Fruit fly (Drosophila melanogaster) whole organism, embryonic: ENCODE measurements around the gene CG33986.
A peak's percentile ranks its signal among the peaks of the same experiment; 100 is the strongest.

Experiments
- Antp ChIP-seq: fragments of 200-800 bp; sonication (Bioruptor generic); optimal IDR thresholded peaks from 3 replicates; lab custom pipeline; 2016; ENCODE audit warnings: missing biosample characterization, missing genetic modification characterization
- Atf6 ChIP-seq: fragments of 200-800 bp; sonication (Bioruptor generic); IDR thresholded peaks from 2 replicates; pipeline ENCODE4 v1.3.6; 2022; ENCODE audit warnings: missing biosample characterization, missing genetic modification characterization
- Bgb ChIP-seq: fragments of 200-800 bp; sonication (Bioruptor generic); IDR thresholded peaks from 2 replicates; pipeline ENCODE4 v1.3.6; 2022; ENCODE audit warnings: missing biosample characterization, missing genetic modification characterization; ENCODE audit not compliant: partially characterized antibody
- C15 ChIP-seq: fragments of 200-800 bp; sonication (Bioruptor generic); IDR thresholded peaks from 3 replicates; pipeline ENCODE4 v1.3.6; 2022; ENCODE audit warnings: missing biosample characterization, missing genetic modification characterization
- CG10654 ChIP-seq: fragments of 200-800 bp; sonication (Bioruptor generic); optimal IDR thresholded peaks from 2 replicates; lab custom pipeline; 2016; ENCODE audit warnings: missing biosample characterization, missing genetic modification characterization
- CG11456 ChIP-seq: fragments of 200-800 bp; sonication (Bioruptor generic); IDR thresholded peaks from 3 replicates; pipeline ENCODE4 v1.3.6; 2022; ENCODE audit warnings: missing biosample characterization, missing genetic modification characterization
- CG1233 ChIP-seq: fragments of 200-800 bp; sonication (Bioruptor generic); optimal IDR thresholded peaks from 4 replicates; lab custom pipeline; 2018; ENCODE audit warnings: missing biosample characterization, mild to moderate bottlenecking, missing genetic modification characterization
- CG15269 ChIP-seq: fragments of 200-800 bp; sonication (Bioruptor generic); optimal IDR thresholded peaks from 2 replicates; lab custom pipeline; 2018; ENCODE audit warnings: missing biosample characterization, mild to moderate bottlenecking, missing genetic modification characterization, moderate library complexity
- CG15514 ChIP-seq: fragments of 200-800 bp; sonication (Bioruptor generic); optimal IDR thresholded peaks from 3 replicates; lab custom pipeline; 2017; ENCODE audit warnings: missing biosample characterization, missing genetic modification characterization, mild to moderate bottlenecking, moderate library complexity, missing genetic modification reagents
- CG1602 ChIP-seq: fragments of 200-800 bp; sonication (Bioruptor generic); optimal IDR thresholded peaks from 3 replicates; lab custom pipeline; 2016; ENCODE audit warnings: missing biosample characterization, missing genetic modification characterization
- CG17802 ChIP-seq: fragments of 200-800 bp; sonication (Bioruptor generic); optimal IDR thresholded peaks from 2 replicates; lab custom pipeline; 2018; ENCODE audit warnings: missing biosample characterization, mild to moderate bottlenecking, missing genetic modification characterization, moderate library complexity
- CG17829 ChIP-seq: fragments of 200-800 bp; optimal IDR thresholded peaks from 2 replicates; lab custom pipeline; 2019; ENCODE audit warnings: missing biosample characterization, mild to moderate bottlenecking, missing genetic modification characterization, moderate library complexity
- CG18619 ChIP-seq: fragments of 200-800 bp; sonication (Bioruptor generic); optimal IDR thresholded peaks from 3 replicates; lab custom pipeline; 2017; ENCODE audit warnings: missing biosample characterization, mild to moderate bottlenecking, missing genetic modification characterization
- CG2129 ChIP-seq: fragments of 200-800 bp; sonication (Bioruptor generic); IDR thresholded peaks from 2 replicates; pipeline ENCODE4 v1.3.6; 2022; ENCODE audit warnings: missing biosample characterization, missing genetic modification characterization; ENCODE audit not compliant: partially characterized antibody
- CG2202 ChIP-seq: fragments of 200-800 bp; sonication (Bioruptor generic); optimal IDR thresholded peaks from 2 replicates; lab custom pipeline; 2018; ENCODE audit warnings: missing biosample characterization, mild to moderate bottlenecking, missing genetic modification characterization
- CG3847 ChIP-seq: fragments of 200-800 bp; sonication (Bioruptor generic); IDR thresholded peaks from 2 replicates; pipeline ENCODE4 v1.3.6; 2022; ENCODE audit warnings: missing biosample characterization, missing genetic modification characterization
- CG4328 ChIP-seq: fragments of 200-800 bp; sonication (Bioruptor generic); optimal IDR thresholded peaks from 3 replicates; lab custom pipeline; 2017; ENCODE audit warnings: missing biosample characterization, missing genetic modification reagents, missing genetic modification characterization
- CG4404 ChIP-seq: fragments of 200-800 bp; sonication (Bioruptor generic); IDR thresholded peaks from 2 replicates; pipeline ENCODE4 v1.3.6; 2022; ENCODE audit warnings: missing biosample characterization, missing genetic modification characterization
- CG4854 ChIP-seq: fragments of 200-800 bp; sonication (Bioruptor generic); optimal IDR thresholded peaks from 2 replicates; lab custom pipeline; 2016; ENCODE audit warnings: missing biosample characterization, missing genetic modification characterization, inconsistent platforms
- CG5953 ChIP-seq: fragments of 200-800 bp; sonication (Bioruptor generic); IDR thresholded peaks from 2 replicates; pipeline ENCODE4 v1.3.6; 2022; ENCODE audit warnings: missing biosample characterization, missing genetic modification characterization
- CG8944 ChIP-seq: fragments of 200-800 bp; sonication (Bioruptor generic); optimal IDR thresholded peaks from 3 replicates; lab custom pipeline; 2016; ENCODE audit warnings: missing biosample characterization, missing genetic modification characterization
- CG9876 ChIP-seq: fragments of 200-800 bp; sonication (Bioruptor generic); optimal IDR thresholded peaks from 2 replicates; lab custom pipeline; 2016; ENCODE audit warnings: missing biosample characterization, missing genetic modification characterization
- Doc3 ChIP-seq: fragments of 200-800 bp; sonication (Bioruptor generic); IDR thresholded peaks from 3 replicates; pipeline ENCODE4 v1.3.6; 2022; ENCODE audit warnings: missing biosample characterization, missing genetic modification characterization; ENCODE audit not compliant: partially characterized antibody
- Dp ChIP-seq: fragments of 200-800 bp; sonication (Bioruptor generic); optimal IDR thresholded peaks from 2 replicates; lab custom pipeline; 2018; ENCODE audit warnings: missing biosample characterization, mild to moderate bottlenecking, missing genetic modification characterization, moderate library complexity
- Hr78 ChIP-seq, 2 experiments: fragments of 200-800 bp in 1 of 2; fragments of >200 bp in 1 of 2; sonication (Bioruptor generic) in 1 of 2; optimal IDR thresholded peaks; 2 replicates each; lab custom pipeline; 2017 to 2019; ENCODE audit warnings: missing biosample characterization in 2 of 2, missing genetic modification characterization in 2 of 2, mild to moderate bottlenecking in 1 of 2, moderate library complexity in 1 of 2
- MTF-1 ChIP-seq: fragments of 200-800 bp; sonication (Bioruptor generic); optimal IDR thresholded peaks from 2 replicates; lab custom pipeline; 2018; ENCODE audit warnings: missing biosample characterization, mild to moderate bottlenecking, missing genetic modification characterization, borderline replicate concordance
- Myb ChIP-seq: fragments of 200-800 bp; sonication (Bioruptor generic); optimal IDR thresholded peaks from 2 replicates; lab custom pipeline; 2016; ENCODE audit warnings: missing biosample characterization, missing genetic modification characterization
- NFAT ChIP-seq: fragments of 200-800 bp; sonication (Bioruptor generic); IDR thresholded peaks from 2 replicates; pipeline ENCODE4 v1.3.6; 2022; ENCODE audit warnings: missing biosample characterization, missing genetic modification characterization
- Ravus ChIP-seq: fragments of 200-800 bp; sonication (Bioruptor generic); IDR thresholded peaks from 2 replicates; pipeline ENCODE4 v1.3.6; 2022; ENCODE audit warnings: missing biosample characterization, missing genetic modification characterization
- Ssrp ChIP-seq: fragments of 200-800 bp; sonication (Bioruptor generic); optimal IDR thresholded peaks from 2 replicates; lab custom pipeline; 2018; ENCODE audit warnings: missing biosample characterization, mild to moderate bottlenecking, missing genetic modification characterization, moderate library complexity
- Stat92E ChIP-seq, 3 experiments: fragments of >200 bp in 2 of 3; fragments of 200-800 bp in 1 of 3; sonication (Bioruptor generic) in 1 of 3; optimal IDR thresholded peaks; 2 replicates each; lab custom pipeline; 2017 to 2019; ENCODE audit warnings: missing biosample characterization in 3 of 3, missing genetic modification characterization in 3 of 3, mild to moderate bottlenecking in 1 of 3, moderate library complexity in 1 of 3
- Xbp1 ChIP-seq: fragments of 200-800 bp; sonication (Bioruptor generic); optimal IDR thresholded peaks from 3 replicates; lab custom pipeline; 2016; ENCODE audit warnings: missing biosample characterization, mild to moderate bottlenecking, missing genetic modification characterization
- al ChIP-seq: fragments of 200-800 bp; sonication (Bioruptor generic); IDR thresholded peaks from 2 replicates; pipeline ENCODE4 v1.3.6; 2022; ENCODE audit warnings: missing biosample characterization, missing genetic modification characterization
- bigmax ChIP-seq: fragments of 200-800 bp; sonication (Bioruptor generic); optimal IDR thresholded peaks from 2 replicates; lab custom pipeline; 2018; ENCODE audit warnings: missing biosample characterization, mild to moderate bottlenecking, missing genetic modification characterization
- caup ChIP-seq: fragments of 200-800 bp; sonication (Bioruptor generic); optimal IDR thresholded peaks from 3 replicates; lab custom pipeline; 2017; ENCODE audit warnings: missing biosample characterization, mild to moderate bottlenecking, missing genetic modification characterization, moderate library complexity; ENCODE audit not compliant: severe bottlenecking
- chn ChIP-seq: fragments of 200-800 bp; sonication (Bioruptor generic); optimal IDR thresholded peaks from 2 replicates; lab custom pipeline; 2016; ENCODE audit warnings: missing biosample characterization, missing genetic modification characterization
- dmrt11E ChIP-seq: fragments of 200-800 bp; sonication (Bioruptor generic); optimal IDR thresholded peaks from 3 replicates; lab custom pipeline; 2018; ENCODE audit warnings: missing biosample characterization, mild to moderate bottlenecking, missing genetic modification characterization, moderate library complexity
- eyg ChIP-seq: fragments of 200-800 bp; sonication (Bioruptor generic); optimal IDR thresholded peaks from 3 replicates; lab custom pipeline; 2016; ENCODE audit warnings: missing biosample characterization, missing genetic modification characterization
- grn ChIP-seq: fragments of 200-800 bp; sonication (Bioruptor generic); optimal IDR thresholded peaks from 3 replicates; lab custom pipeline; 2017; ENCODE audit warnings: missing biosample characterization, missing genetic modification characterization
- gro ChIP-seq: fragments of 200-800 bp; sonication (Bioruptor generic); optimal IDR thresholded peaks from 2 replicates; lab custom pipeline; 2016; ENCODE audit warnings: missing biosample characterization, missing genetic modification characterization
- ham ChIP-seq: fragments of 200-800 bp; sonication (Bioruptor generic); IDR thresholded peaks from 2 replicates; pipeline ENCODE4 v1.3.6; 2022; ENCODE audit warnings: missing biosample characterization, missing genetic modification characterization
- prd ChIP-seq, 3 experiments: fragments of >200 bp in 2 of 3; fragments of 200-800 bp in 1 of 3; sonication (Bioruptor generic) in 1 of 3; optimal IDR thresholded peaks in 2 of 3; IDR thresholded peaks in 1 of 3; 2 replicates in 2 of 3; 3 replicates in 1 of 3; pipeline versions ENCODE4 v1.3.6 to Lab custom; 2017 to 2022; ENCODE audit warnings: missing biosample characterization in 1 of 3, missing genetic modification characterization in 1 of 3
- rib ChIP-seq: fragments of 200-800 bp; sonication (Bioruptor generic); IDR thresholded peaks from 2 replicates; pipeline ENCODE4 v1.3.6; 2022; ENCODE audit warnings: missing biosample characterization, missing genetic modification characterization
- run ChIP-seq: fragments of 200-800 bp; sonication (Bioruptor generic); optimal IDR thresholded peaks from 3 replicates; lab custom pipeline; 2018; ENCODE audit warnings: missing biosample characterization, mild to moderate bottlenecking, missing genetic modification characterization
- sob ChIP-seq: fragments of 200-800 bp; sonication (Bioruptor generic); IDR thresholded peaks from 2 replicates; pipeline ENCODE4 v1.3.6; 2022; ENCODE audit warnings: missing biosample characterization, missing genetic modification characterization
- sug ChIP-seq: fragments of 200-800 bp; optimal IDR thresholded peaks from 2 replicates; lab custom pipeline; 2019; ENCODE audit warnings: missing biosample characterization, mild to moderate bottlenecking, missing genetic modification characterization, moderate library complexity
- vnd ChIP-seq: fragments of 200-800 bp; sonication (Bioruptor generic); IDR thresholded peaks from 3 replicates; pipeline ENCODE4 v1.3.6; 2022; ENCODE audit warnings: missing biosample characterization, missing genetic modification characterization; ENCODE audit not compliant: partially characterized antibody

CG33986 gene

dm6 chr3L:15563058-15563850 lies 38.2 kb upstream of the CG33986 start, which contains the start of the genes CG7739 and SCCRO (continued):
- TF ChIP-seq Antp (GFP tag; lab: Kevin White, UChicago) (peak; percentile 26), chn (GFP tag; lab: Kevin White, UChicago) (peak; percentile 49), CG2129 (GFP tag; lab: Robert Waterston, UW) (no peak), NFAT (GFP tag; lab: Robert Waterston, UW) (peak; percentile 70), dmrt11E (tag; lab: Kevin White, UChicago) (peak; percentile 50), al (GFP tag; lab: Robert Waterston, UW) (peak; percentile 50; the same call in 1 of the 2 replicates), CG10654 (GFP tag; lab: Kevin White, UChicago) (peak; percentile 39), rib (GFP tag; lab: Robert Waterston, UW) (peak; percentile 47; the same call in 1 of the 2 replicates), CG1602 (GFP tag; lab: Kevin White, UChicago) (peak; percentile 56), CG17802 (tag; lab: Kevin White, UChicago) (peak; percentile 70), Doc3 (GFP tag; lab: Robert Waterston, UW) (no peak), grn (GFP tag; lab: Kevin White, UChicago) (no peak), CG9876 (no peak), CG15514 (GFP tag; lab: Kevin White, UChicago) (peak; percentile 71), Dp (GFP tag; lab: Kevin White, UChicago) (peak; percentile 17), Stat92E (GFP tag; optimal IDR thresholded peaks at IDR 0.05; lab: Kevin White, UChicago) (no peak), eyg (no peak), Xbp1 (GFP tag; lab: Kevin White, UChicago) (peak; percentile 71), CG18619 (GFP tag; lab: Kevin White, UChicago) (peak; percentile 35), MTF-1 (GFP tag; lab: Kevin White, UChicago) (no peak), sug (tag; lab: Kevin White, UChicago) (peak; percentile 17), Ssrp (peak; percentile 61), CG15269 (peak; percentile 76), ham (GFP tag; lab: Robert Waterston, UW) (peak; percentile 8; the same call in 1 of the 2 replicates), CG8944 (no peak), CG3847 (peak; percentile 53), CG4854 (GFP tag; lab: Kevin White, UChicago) (no peak), run (tag; lab: Kevin White, UChicago) (no peak), CG2202 (tag; lab: Kevin White, UChicago) (no peak), Myb (GFP tag; lab: Kevin White, UChicago) (no peak), vnd (peak; percentile 7; the same call in 1 of the 3 replicates), CG4328 (GFP tag; lab: Kevin White, UChicago) (peak; percentile 0), Bgb (GFP tag; lab: Robert Waterston, UW) (no peak), C15 (GFP tag; lab: Robert Waterston, UW) (no peak), prd (optimal IDR thresholded peaks at IDR 0.05; lab: Kevin White, UChicago) (no peak), prd (GFP tag; IDR thresholded peaks at IDR 0.05; lab: Robert Waterston, UW) (peak; percentile 51; the same call in 1 of the 3 replicates), Atf6 (peak; percentile 60; the same call in 1 of the 2 replicates), CG11456 (GFP tag; lab: Robert Waterston, UW) (no peak; the same call in 1 of the 3 replicates), sob (GFP tag; lab: Robert Waterston, UW) (peak; percentile 70), Hr78 (GFP tag; optimal IDR thresholded peaks at IDR 0.05; lab: Kevin White, UChicago) (no peak), CG17829 (tag; lab: Kevin White, UChicago) (peak; percentile 71), CG4404 (GFP tag; lab: Robert Waterston, UW) (peak; percentile 37; the same call in 1 of the 2 replicates), CG5953 (GFP tag; lab: Robert Waterston, UW) (no peak), caup (GFP tag; lab: Kevin White, UChicago) (no peak), CG1233 (GFP tag; lab: Kevin White, UChicago) (peak; percentile 24), bigmax (GFP tag; lab: Kevin White, UChicago) (no peak), gro (peak; percentile 2), Ravus (GFP tag; lab: Robert Waterston, UW) (peak; percentile 10; the same call in 1 of the 2 replicates)
